Fruit fly (Drosophila melanogaster) whole organism, embryonic: ENCODE measurements around the gene CG7810.

Experiments used
- ATbp ChIP-seq: fragments of 200-800 bp; sonication (Bioruptor generic); optimal IDR thresholded peaks from 2 replicates; lab custom pipeline; 2017; ENCODE audit warnings: missing biosample characterization, mild to moderate bottlenecking, missing genetic modification characterization, missing genetic modification reagents
- B-H1 ChIP-seq: fragments of 200-800 bp; sonication (Bioruptor generic); IDR thresholded peaks from 3 replicates; pipeline ENCODE4 v1.3.6; 2022; ENCODE audit warnings: missing biosample characterization, missing genetic modification characterization
- CG11085 ChIP-seq: fragments of 200-800 bp; sonication (Bioruptor generic); IDR thresholded peaks from 2 replicates; pipeline ENCODE4 v1.3.6; 2022; ENCODE audit warnings: missing biosample characterization, missing genetic modification characterization
- CG11247 ChIP-seq: fragments of 200-800 bp; sonication (Bioruptor generic); IDR thresholded peaks from 2 replicates; pipeline ENCODE4 v1.3.6; 2022; ENCODE audit warnings: missing biosample characterization, missing genetic modification characterization
- CG13296 ChIP-seq: fragments of 200-800 bp; sonication (Bioruptor generic); optimal IDR thresholded peaks from 3 replicates; lab custom pipeline; 2018; ENCODE audit warnings: missing biosample characterization, mild to moderate bottlenecking, missing genetic modification characterization
- CG13894 ChIP-seq: fragments of 200-800 bp; sonication (Bioruptor generic); optimal IDR thresholded peaks from 3 replicates; lab custom pipeline; 2018; ENCODE audit warnings: missing biosample characterization, mild to moderate bottlenecking, missing genetic modification characterization, moderate library complexity
- CG1647 ChIP-seq: fragments of 200-800 bp; sonication (Bioruptor generic); optimal IDR thresholded peaks from 3 replicates; lab custom pipeline; 2016; ENCODE audit warnings: missing biosample characterization, missing genetic modification characterization
- CG17328 ChIP-seq: fragments of 200-800 bp; sonication (Bioruptor generic); IDR thresholded peaks from 2 replicates; pipeline ENCODE4 v1.3.6; 2022; ENCODE audit warnings: missing biosample characterization, missing genetic modification characterization
- CG17361 ChIP-seq: fragments of 200-800 bp; sonication (Bioruptor generic); IDR thresholded peaks from 3 replicates; pipeline ENCODE4 v1.3.6; 2022; ENCODE audit warnings: missing biosample characterization, missing genetic modification characterization
- CG6254 ChIP-seq: fragments of 200-800 bp; sonication (Bioruptor generic); optimal IDR thresholded peaks from 3 replicates; lab custom pipeline; 2017; ENCODE audit warnings: mild to moderate bottlenecking, missing biosample characterization, missing genetic modification reagents, missing genetic modification characterization
- CG7786 ChIP-seq: fragments of 200-800 bp; sonication (Bioruptor generic); optimal IDR thresholded peaks from 2 replicates; lab custom pipeline; 2016; ENCODE audit warnings: missing biosample characterization, missing genetic modification characterization
- CG7839 ChIP-seq: fragments of 200-800 bp; sonication (Bioruptor generic); optimal IDR thresholded peaks from 3 replicates; lab custom pipeline; 2018; ENCODE audit warnings: missing biosample characterization, mild to moderate bottlenecking, missing genetic modification characterization, moderate library complexity
- CG7987 ChIP-seq: fragments of 200-800 bp; sonication (Bioruptor generic); optimal IDR thresholded peaks from 2 replicates; lab custom pipeline; 2018; ENCODE audit warnings: missing biosample characterization, mild to moderate bottlenecking, missing genetic modification characterization, moderate library complexity
- CG8290 ChIP-seq, 3 experiments: fragments of 200-800 bp; sonication (Bioruptor generic); optimal IDR thresholded peaks; 2 replicates each; lab custom pipeline; 2016 to 2019; ENCODE audit warnings: missing biosample characterization in 3 of 3, missing genetic modification characterization in 3 of 3, mild to moderate bottlenecking in 2 of 3, moderate library complexity in 1 of 3
- CG9609 ChIP-seq: fragments of 200-800 bp; sonication (Bioruptor generic); optimal IDR thresholded peaks from 3 replicates; lab custom pipeline; 2016; ENCODE audit warnings: missing biosample characterization, missing genetic modification characterization
- D19B ChIP-seq: fragments of 200-800 bp; sonication (Bioruptor generic); optimal IDR thresholded peaks from 2 replicates; lab custom pipeline; 2017; ENCODE audit warnings: missing biosample characterization, mild to moderate bottlenecking, missing genetic modification characterization
- Dad ChIP-seq: fragments of 200-800 bp; sonication (Bioruptor generic); optimal IDR thresholded peaks from 3 replicates; lab custom pipeline; 2016; ENCODE audit warnings: missing biosample characterization, missing genetic modification characterization
- Dbx ChIP-seq: fragments of 200-800 bp; sonication (Bioruptor generic); IDR thresholded peaks from 3 replicates; pipeline ENCODE4 v1.3.6; 2022; ENCODE audit warnings: missing biosample characterization, missing genetic modification characterization
- Dip3 ChIP-seq: fragments of 200-800 bp; sonication (Bioruptor generic); optimal IDR thresholded peaks from 3 replicates; lab custom pipeline; 2016; ENCODE audit warnings: missing biosample characterization, missing genetic modification characterization
- E2f1 ChIP-seq: fragments of 200-800 bp; sonication (Bioruptor generic); IDR thresholded peaks from 2 replicates; pipeline ENCODE4 v1.3.6; 2022; ENCODE audit warnings: missing biosample characterization, missing genetic modification characterization
- Hand ChIP-seq: fragments of 200-800 bp; sonication (Bioruptor generic); optimal IDR thresholded peaks from 2 replicates; lab custom pipeline; 2017; ENCODE audit warnings: mild to moderate bottlenecking, missing biosample characterization, missing genetic modification reagents, missing genetic modification characterization
- HmgZ ChIP-seq: fragments of 200-800 bp; sonication (Bioruptor generic); optimal IDR thresholded peaks from 2 replicates; lab custom pipeline; 2018; ENCODE audit warnings: missing biosample characterization, mild to moderate bottlenecking, missing genetic modification characterization
- Hmr ChIP-seq: fragments of 200-800 bp; sonication (Bioruptor generic); optimal IDR thresholded peaks from 3 replicates; lab custom pipeline; 2017; ENCODE audit warnings: mild to moderate bottlenecking, missing biosample characterization, missing genetic modification reagents, missing genetic modification characterization
- Nf-YB ChIP-seq: fragments of 200-800 bp; sonication (Bioruptor generic); optimal IDR thresholded peaks from 3 replicates; lab custom pipeline; 2019; ENCODE audit warnings: missing biosample characterization, mild to moderate bottlenecking, missing genetic modification characterization, moderate library complexity
- PHDP ChIP-seq: fragments of 200-800 bp; sonication (Bioruptor generic); optimal IDR thresholded peaks from 3 replicates; lab custom pipeline; 2018; ENCODE audit warnings: missing biosample characterization, mild to moderate bottlenecking, missing genetic modification characterization, moderate library complexity
- Pdp1 ChIP-seq, 2 experiments: fragments of 200-800 bp; sonication (Bioruptor generic); optimal IDR thresholded peaks; 3 replicates each; lab custom pipeline; 2016; ENCODE audit warnings: missing biosample characterization in 2 of 2, missing genetic modification characterization in 2 of 2, mild to moderate bottlenecking in 1 of 2, moderate library complexity in 1 of 2
- Rx ChIP-seq: fragments of 200-800 bp; sonication (Bioruptor generic); IDR thresholded peaks from 2 replicates; pipeline ENCODE4 v1.3.6; 2022; ENCODE audit warnings: missing biosample characterization, missing genetic modification characterization
- Scr ChIP-seq: fragments of 200-800 bp; sonication (Bioruptor generic); IDR thresholded peaks from 2 replicates; pipeline ENCODE4 v1.3.6; 2022; ENCODE audit warnings: missing biosample characterization, missing genetic modification characterization; ENCODE audit not compliant: partially characterized antibody
- Sin3A ChIP-seq: fragments of >200 bp; optimal IDR thresholded peaks from 2 replicates; lab custom pipeline; 2018
- Six4 ChIP-seq: fragments of 200-800 bp; sonication (Bioruptor generic); optimal IDR thresholded peaks from 2 replicates; lab custom pipeline; 2016; ENCODE audit warnings: missing biosample characterization, missing genetic modification characterization
- Sox100B ChIP-seq: fragments of 200-800 bp; sonication (Bioruptor generic); optimal IDR thresholded peaks from 3 replicates; lab custom pipeline; 2018; ENCODE audit warnings: missing biosample characterization, mild to moderate bottlenecking, missing genetic modification characterization
- Sry-δ ChIP-seq: fragments of 200-800 bp; sonication (Bioruptor generic); optimal IDR thresholded peaks from 2 replicates; lab custom pipeline; 2016; ENCODE audit warnings: missing biosample characterization, missing genetic modification characterization
- Usf ChIP-seq: fragments of 200-800 bp; sonication (Bioruptor generic); optimal IDR thresholded peaks from 2 replicates; lab custom pipeline; 2017; ENCODE audit warnings: missing genotype, missing biosample characterization, missing genetic modification characterization
- ap ChIP-seq: fragments of 200-800 bp; sonication (Bioruptor generic); IDR thresholded peaks from 2 replicates; pipeline ENCODE4 v1.3.6; 2022; ENCODE audit warnings: missing biosample characterization, missing genetic modification characterization
- bowl ChIP-seq: fragments of 200-800 bp; sonication (Bioruptor generic); IDR thresholded peaks from 2 replicates; pipeline ENCODE4 v1.3.6; 2022; ENCODE audit warnings: missing biosample characterization, missing genetic modification characterization
- br ChIP-seq: fragments of >200 bp; optimal IDR thresholded peaks from 2 replicates; lab custom pipeline; 2017
- cato ChIP-seq: fragments of 200-800 bp; sonication (Bioruptor generic); optimal IDR thresholded peaks from 2 replicates; lab custom pipeline; 2016; ENCODE audit warnings: missing biosample characterization, missing genetic modification characterization, borderline replicate concordance
- chn ChIP-seq: fragments of 200-800 bp; sonication (Bioruptor generic); optimal IDR thresholded peaks from 2 replicates; lab custom pipeline; 2016; ENCODE audit warnings: missing biosample characterization, missing genetic modification characterization
- cwo ChIP-seq: fragments of 200-800 bp; sonication (Bioruptor generic); optimal IDR thresholded peaks from 3 replicates; lab custom pipeline; 2017; ENCODE audit warnings: missing biosample characterization, missing genetic modification characterization, mild to moderate bottlenecking, moderate library complexity, missing genetic modification reagents
- esg ChIP-seq: fragments of 200-800 bp; sonication (Bioruptor generic); conservative IDR thresholded peaks from 2 replicates; pipeline ENCODE4 v1.3.6; 2022; ENCODE audit warnings: missing biosample characterization, missing genetic modification characterization
- fu2 ChIP-seq: fragments of 200-800 bp; sonication (Bioruptor generic); optimal IDR thresholded peaks from 2 replicates; lab custom pipeline; 2016; ENCODE audit warnings: missing biosample characterization, missing genetic modification characterization
- kah ChIP-seq: fragments of 200-800 bp; sonication (Bioruptor generic); optimal IDR thresholded peaks from 2 replicates; lab custom pipeline; 2018; ENCODE audit warnings: missing biosample characterization, mild to moderate bottlenecking, missing genetic modification characterization
- kni ChIP-seq: fragments of 200-800 bp; sonication (Bioruptor generic); optimal IDR thresholded peaks from 3 replicates; lab custom pipeline; 2017; ENCODE audit warnings: mild to moderate bottlenecking, missing biosample characterization, missing genetic modification reagents, missing genetic modification characterization
- maf-S ChIP-seq: fragments of 200-800 bp; sonication (Bioruptor generic); optimal IDR thresholded peaks from 2 replicates; lab custom pipeline; 2016; ENCODE audit warnings: missing biosample characterization, missing genetic modification characterization
- nau ChIP-seq: fragments of 200-800 bp; sonication (Bioruptor generic); optimal IDR thresholded peaks from 3 replicates; lab custom pipeline; 2017; ENCODE audit warnings: missing biosample characterization, mild to moderate bottlenecking, missing genetic modification characterization, missing genetic modification reagents
- schlank ChIP-seq: fragments of 200-800 bp; sonication (Bioruptor generic); optimal IDR thresholded peaks from 2 replicates; lab custom pipeline; 2018; ENCODE audit warnings: missing biosample characterization, mild to moderate bottlenecking, missing genetic modification characterization
- sna ChIP-seq: fragments of 200-800 bp; sonication (Bioruptor generic); IDR thresholded peaks from 2 replicates; pipeline ENCODE4 v1.3.6; 2022; ENCODE audit warnings: missing biosample characterization, missing genetic modification characterization; ENCODE audit not compliant: partially characterized antibody
- sr ChIP-seq: fragments of 200-800 bp; sonication (Bioruptor generic); IDR thresholded peaks from 3 replicates; pipeline ENCODE4 v1.3.6; 2022; ENCODE audit warnings: missing biosample characterization, missing genetic modification characterization
- unc-4 ChIP-seq: fragments of 200-800 bp; sonication (Bioruptor generic); IDR thresholded peaks from 2 replicates; pipeline ENCODE4 v1.3.6; 2022; ENCODE audit warnings: missing biosample characterization, missing genetic modification characterization; ENCODE audit not compliant: partially characterized antibody

Gene CG7810

DNA sequence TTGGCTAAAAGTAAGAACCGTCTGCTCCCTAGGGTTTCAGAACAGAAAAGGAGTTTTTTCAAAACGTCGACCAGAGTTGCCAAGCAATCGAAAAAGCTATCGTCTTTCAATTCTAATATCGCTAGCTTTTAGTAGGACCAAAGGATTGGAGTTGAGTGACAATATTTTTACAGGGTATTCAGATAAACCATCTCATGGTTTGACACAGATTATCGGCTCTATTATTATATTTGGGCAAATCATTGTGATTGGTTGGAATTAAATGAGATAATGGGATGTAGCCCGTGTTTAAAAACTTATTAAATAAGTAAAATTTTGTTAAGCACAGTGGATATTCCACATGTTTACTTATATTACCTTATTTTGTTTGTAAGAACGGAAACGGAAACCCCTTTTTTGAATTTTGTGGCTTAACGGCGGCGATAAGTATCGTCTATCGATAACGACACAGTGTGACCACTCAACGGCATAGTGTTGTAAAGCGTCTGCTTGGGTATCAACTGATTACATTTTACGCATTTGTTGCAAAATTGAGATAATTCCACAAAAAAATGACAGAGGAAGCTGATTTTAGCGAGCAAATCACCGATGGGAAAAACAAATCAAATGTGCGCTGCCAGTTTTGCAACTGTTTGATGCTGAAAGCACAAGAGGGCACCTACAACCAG lies 9.0 kb upstream of the CG7810 start, which contains the start of the genes mtsh and strat (continued):
- no peak for TF ChIP-seq bowl (GFP tag; lab: Robert Waterston, UW)
- no peak; the same call in none of the 2 replicates for TF ChIP-seq sna
- peak; percentile 13 for TF ChIP-seq cato (GFP tag; lab: Kevin White, UChicago)
- peak; percentile 49 for TF ChIP-seq PHDP (tag; lab: Kevin White, UChicago)
- TF ChIP-seq Hmr (GFP tag; lab: Kevin White, UChicago): peak; percentile 78
- TF ChIP-seq nau (GFP tag; lab: Kevin White, UChicago): no peak
- peak; percentile 47; the same call in 1 of the 3 replicates for TF ChIP-seq sr
- TF ChIP-seq CG7786: peak; percentile 12
- TF ChIP-seq D19B (GFP tag; lab: Kevin White, UChicago): peak; percentile 45
- TF ChIP-seq HmgZ: peak; percentile 60
- TF ChIP-seq kni: peak; percentile 45
- peak; percentile 62 for TF ChIP-seq Sry-δ (GFP tag; lab: Kevin White, UChicago)
- TF ChIP-seq Dbx: no peak
- TF ChIP-seq CG7839: no peak
- TF ChIP-seq Sox100B (GFP tag; lab: Kevin White, UChicago): peak; percentile 62
- TF ChIP-seq CG11085: peak; percentile 21; the same call in 1 of the 2 replicates
- TF ChIP-seq unc-4 (GFP tag; lab: Robert Waterston, UW): peak; percentile 59; the same call in 1 of the 2 replicates
- TF ChIP-seq CG1647 (GFP tag; lab: Kevin White, UChicago): peak; percentile 18
- TF ChIP-seq CG17361 (GFP tag; lab: Robert Waterston, UW): peak; percentile 73
- no peak for TF ChIP-seq br (lab: Kevin White, UChicago)
- peak; percentile 16 for TF ChIP-seq CG8290 (GFP tag; optimal IDR thresholded peaks at IDR 0.05; lab: Kevin White, UChicago)
- TF ChIP-seq CG8290 (tag; optimal IDR thresholded peaks at IDR 0.05; lab: Kevin White, UChicago): no peak
- no peak for TF ChIP-seq cwo (GFP tag; lab: Kevin White, UChicago)
- peak; percentile 81 for TF ChIP-seq CG13296 (GFP tag; lab: Kevin White, UChicago)
- TF ChIP-seq esg (GFP tag; lab: Robert Waterston, UW): no peak
- no peak for TF ChIP-seq Nf-YB (GFP tag; lab: Kevin White, UChicago)
- no peak for TF ChIP-seq CG13894
- TF ChIP-seq Six4 (GFP tag; lab: Kevin White, UChicago): peak; percentile 59
- TF ChIP-seq Pdp1 (GFP tag; optimal IDR thresholded peaks at IDR 0.05; lab: Kevin White, UChicago): peak in 1 of 2 experiments; percentile 8
- peak; percentile 38 for TF ChIP-seq schlank (tag; lab: Kevin White, UChicago)
- peak; percentile 57 for TF ChIP-seq maf-S (GFP tag; lab: Kevin White, UChicago)
- no peak for TF ChIP-seq Usf (GFP tag; lab: Kevin White, UChicago)
- TF ChIP-seq Dad: peak; percentile 75
- peak; percentile 70 for TF ChIP-seq CG17328
- TF ChIP-seq CG9609 (GFP tag; lab: Kevin White, UChicago): no peak
- TF ChIP-seq ap (GFP tag; lab: Robert Waterston, UW): no peak
- peak; percentile 84 for TF ChIP-seq CG7987 (GFP tag; lab: Kevin White, UChicago)
- 0 out of 2 replicates have a peak, but pooled peaks have one; percentile 24 for TF ChIP-seq E2f1 (GFP tag; lab: Robert Waterston, UW)
- peak; percentile 33 for TF ChIP-seq ATbp (GFP tag; lab: Kevin White, UChicago)
- TF ChIP-seq fu2 (GFP tag; lab: Kevin White, UChicago): no peak
- no peak for TF ChIP-seq Hand
- TF ChIP-seq CG6254: peak; percentile 30
- TF ChIP-seq Dip3: peak; percentile 23
- TF ChIP-seq Rx (GFP tag; lab: Robert Waterston, UW): no peak
- TF ChIP-seq kah (GFP tag; lab: Kevin White, UChicago): peak; percentile 26
- TF ChIP-seq Scr (GFP tag; lab: Robert Waterston, UW): peak; percentile 62
- peak; percentile 16; the same call in 1 of the 3 replicates for TF ChIP-seq B-H1
- peak; percentile 28 for TF ChIP-seq chn (GFP tag; lab: Kevin White, UChicago)
- TF ChIP-seq CG11247 (GFP tag; lab: Robert Waterston, UW): no peak
- TF ChIP-seq Sin3A (lab: Kevin White, UChicago): peak; percentile 50
